Fruit fly (Drosophila melanogaster) whole organism, wandering third instar larva: ENCODE data around the gene MtnE.

Source experiments
- Abd-B ChIP-seq: fragments of >200 bp; optimal IDR thresholded peaks from 2 replicates; lab custom pipeline; 2017; ENCODE audit warnings: missing biosample characterization, missing genetic modification characterization
- CG9705 ChIP-seq: fragments of 200-800 bp; sonication (Bioruptor generic); optimal IDR thresholded peaks from 2 replicates; lab custom pipeline; 2018; ENCODE audit warnings: missing biosample characterization, mild to moderate bottlenecking, missing genetic modification characterization
- CrebA ChIP-seq: fragments of 200-800 bp; sonication (Bioruptor generic); optimal IDR thresholded peaks from 2 replicates; lab custom pipeline; 2016; ENCODE audit warnings: missing biosample characterization, mild to moderate bottlenecking, missing genetic modification characterization, borderline replicate concordance
- Dfd ChIP-seq: fragments of >200 bp; optimal IDR thresholded peaks from 2 replicates; lab custom pipeline; 2017; ENCODE audit warnings: missing biosample characterization, missing genetic modification characterization
- Dif ChIP-seq: fragments of 200-275, 200-300 bp; sonication (Bioruptor generic); optimal IDR thresholded peaks from 2 replicates; lab custom pipeline; 2018; ENCODE audit warnings: missing biosample characterization, missing genetic modification characterization; ENCODE audit not compliant: partially characterized antibody
- GATAd ChIP-seq: sonication (Bioruptor generic); optimal IDR thresholded peaks from 2 replicates; lab custom pipeline; 2016; ENCODE audit warnings: missing biosample characterization, missing genetic modification characterization
- HLH106 ChIP-seq: fragments of 200-800 bp; optimal IDR thresholded peaks from 3 replicates; lab custom pipeline; 2019; ENCODE audit warnings: missing biosample characterization, mild to moderate bottlenecking, missing genetic modification characterization, moderate library complexity
- Hnf4 ChIP-seq: fragments of 200-800 bp; sonication (Bioruptor generic); optimal IDR thresholded peaks from 2 replicates; lab custom pipeline; 2016; ENCODE audit warnings: missing biosample characterization, mild to moderate bottlenecking, missing genetic modification characterization
- Hr78 ChIP-seq: fragments of >200 bp; optimal IDR thresholded peaks from 2 replicates; lab custom pipeline; 2017; ENCODE audit warnings: missing biosample characterization, missing genetic modification characterization
- Hr83 ChIP-seq: fragments of 200-300 bp; sonication (Bioruptor generic); optimal IDR thresholded peaks from 2 replicates; lab custom pipeline; 2016; ENCODE audit warnings: missing biosample characterization, mild to moderate bottlenecking, missing genetic modification characterization, moderate library complexity; ENCODE audit not compliant: poor library complexity, severe bottlenecking
- Myc ChIP-seq: fragments of >200 bp; optimal IDR thresholded peaks from 2 replicates; lab custom pipeline; 2017
- OdsH ChIP-seq: fragments of 200-800 bp; sonication (Bioruptor generic); optimal IDR thresholded peaks from 2 replicates; lab custom pipeline; 2016; ENCODE audit warnings: missing biosample characterization, mild to moderate bottlenecking, missing genetic modification characterization
- Rel ChIP-seq, 2 experiments: fragments of 200-800 bp; sonication (Bioruptor generic) in 1 of 2; optimal IDR thresholded peaks; 2 replicates in 1 of 2; 3 replicates in 1 of 2; lab custom pipeline; 2016 to 2019; ENCODE audit warnings: mild to moderate bottlenecking in 2 of 2, missing biosample characterization in 2 of 2, missing genetic modification characterization in 2 of 2, moderate library complexity in 1 of 2
- Sp1 ChIP-seq: fragments of 200-800 bp; sonication (Bioruptor generic); optimal IDR thresholded peaks from 3 replicates; lab custom pipeline; 2019; ENCODE audit warnings: missing biosample characterization, mild to moderate bottlenecking, missing genetic modification characterization, moderate library complexity
- Vsx2 ChIP-seq: fragments of 200-300, 225-300 bp; sonication (Bioruptor generic); optimal IDR thresholded peaks from 2 replicates; lab custom pipeline; 2018; ENCODE audit warnings: missing biosample characterization, missing genetic modification characterization; ENCODE audit not compliant: partially characterized antibody
- br ChIP-seq: fragments of 200-800 bp; sonication (Bioruptor generic); optimal IDR thresholded peaks from 2 replicates; lab custom pipeline; 2016; ENCODE audit warnings: missing biosample characterization, missing genetic modification characterization
- brk ChIP-seq: fragments of 200-800 bp; sonication (Bioruptor generic); optimal IDR thresholded peaks from 2 replicates; lab custom pipeline; 2016; ENCODE audit warnings: missing biosample characterization, mild to moderate bottlenecking, missing genetic modification characterization
- dmrt93B ChIP-seq: fragments of 200-800 bp; sonication (Bioruptor generic); optimal IDR thresholded peaks from 2 replicates; lab custom pipeline; 2018; ENCODE audit warnings: missing biosample characterization, mild to moderate bottlenecking, missing genetic modification characterization
- dsf ChIP-seq: sonication (Bioruptor generic); optimal IDR thresholded peaks from 2 replicates; lab custom pipeline; 2016; ENCODE audit warnings: missing biosample characterization, missing genetic modification characterization, borderline replicate concordance
- ey ChIP-seq: fragments of 200-800 bp; sonication (Bioruptor generic); optimal IDR thresholded peaks from 2 replicates; lab custom pipeline; 2016; ENCODE audit warnings: missing biosample characterization, missing genetic modification characterization
- foxo ChIP-seq, 2 experiments: fragments of 200-800 bp; sonication (Bioruptor generic); optimal IDR thresholded peaks; 2 replicates in 1 of 2; 3 replicates in 1 of 2; lab custom pipeline; 2016 to 2017; ENCODE audit warnings: missing biosample characterization in 2 of 2, missing genetic modification characterization in 2 of 2
- fru ChIP-seq: fragments of 200-800 bp; sonication (Bioruptor generic); optimal IDR thresholded peaks from 3 replicates; lab custom pipeline; 2016; ENCODE audit warnings: missing biosample characterization, mild to moderate bottlenecking, missing genetic modification characterization
- h ChIP-seq: fragments of 200-800 bp; sonication (Bioruptor generic); optimal IDR thresholded peaks from 3 replicates; lab custom pipeline; 2016; ENCODE audit warnings: missing biosample characterization, mild to moderate bottlenecking, missing genetic modification characterization
- jim ChIP-seq: fragments of 175-275, 200-325 bp; sonication (Bioruptor generic); optimal IDR thresholded peaks from 2 replicates; lab custom pipeline; 2016; ENCODE audit warnings: missing biosample characterization, mild to moderate bottlenecking, missing genetic modification characterization
- lola ChIP-seq: fragments of >200 bp; optimal IDR thresholded peaks from 2 replicates; lab custom pipeline; 2017; ENCODE audit warnings: missing biosample characterization, missing genetic modification characterization
- pan ChIP-seq: fragments of >200 bp; optimal IDR thresholded peaks from 2 replicates; lab custom pipeline; 2017
- psq ChIP-seq: fragments of 200-800 bp; sonication (Bioruptor generic); optimal IDR thresholded peaks from 3 replicates; lab custom pipeline; 2017; ENCODE audit warnings: missing biosample characterization, mild to moderate bottlenecking, missing genetic modification characterization, moderate library complexity
- rgr ChIP-seq: fragments of 200-800 bp; sonication (Bioruptor generic); optimal IDR thresholded peaks from 3 replicates; lab custom pipeline; 2016; ENCODE audit warnings: missing biosample characterization, mild to moderate bottlenecking, missing genetic modification characterization
- sage ChIP-seq: fragments of 200-800 bp; sonication (Bioruptor generic); optimal IDR thresholded peaks from 2 replicates; lab custom pipeline; 2016; ENCODE audit warnings: missing biosample characterization, mild to moderate bottlenecking, missing genetic modification characterization
- sv ChIP-seq: fragments of 200-800 bp; sonication (Bioruptor generic); optimal IDR thresholded peaks from 3 replicates; lab custom pipeline; 2016; ENCODE audit warnings: missing biosample characterization, missing genetic modification characterization
- tai ChIP-seq: sonication (Bioruptor generic); optimal IDR thresholded peaks from 2 replicates; lab custom pipeline; 2016; ENCODE audit warnings: missing biosample characterization, missing genetic modification characterization
- usp ChIP-seq: fragments of >200 bp; optimal IDR thresholded peaks from 2 replicates; lab custom pipeline; 2017; ENCODE audit warnings: missing biosample characterization, missing genetic modification characterization
- woc ChIP-seq: sonication (Bioruptor generic); optimal IDR thresholded peaks from 2 replicates; lab custom pipeline; 2016; ENCODE audit warnings: missing biosample characterization, mild to moderate bottlenecking, missing genetic modification characterization

MtnE gene

dm6 chr3R:20550632-20551486 lies 16.4 kb upstream of the MtnE start (continued):
- no peak for TF ChIP-seq Hr78 (GFP tag; lab: Kevin White, UChicago)
- TF ChIP-seq dmrt93B (GFP tag; lab: Kevin White, UChicago): no peak

dm6 chr3R:20549855-20550603 lies 15.5 kb upstream of the MtnE start:
- peak; percentile 56 for TF ChIP-seq Hnf4 (GFP tag; lab: Kevin White, UChicago)
- TF ChIP-seq foxo (GFP tag; optimal IDR thresholded peaks at IDR 0.05; lab: Kevin White, UChicago): peak in 1 of 2 experiments; percentile 82
- TF ChIP-seq woc (GFP tag; lab: Kevin White, UChicago): peak; percentile 37
- TF ChIP-seq fru (GFP tag; lab: Kevin White, UChicago): peak; percentile 72
- TF ChIP-seq Dfd (GFP tag; lab: Kevin White, UChicago): no peak
- no peak for TF ChIP-seq jim (GFP tag; lab: Kevin White, UChicago)
- TF ChIP-seq dmrt93B (GFP tag; lab: Kevin White, UChicago): peak; percentile 63
- TF ChIP-seq CrebA (GFP tag; lab: Kevin White, UChicago): no peak
- no peak for TF ChIP-seq pan (lab: Kevin White, UChicago)
- peak; percentile 9 for TF ChIP-seq dsf
- TF ChIP-seq sv (GFP tag; lab: Kevin White, UChicago): peak; percentile 58
- peak; percentile 61 for TF ChIP-seq Hr83 (GFP tag; lab: Kevin White, UChicago)
- TF ChIP-seq lola: no peak
- TF ChIP-seq CG9705 (GFP tag; lab: Kevin White, UChicago): peak; percentile 55
- peak; percentile 82 for TF ChIP-seq Sp1 (GFP tag; lab: Kevin White, UChicago)
- TF ChIP-seq Hr78 (GFP tag; lab: Kevin White, UChicago): no peak
- TF ChIP-seq brk (GFP tag; lab: Kevin White, UChicago): peak; percentile 74
- peak; percentile 86 for TF ChIP-seq h (GFP tag; lab: Kevin White, UChicago)
- peak; percentile 76 for TF ChIP-seq br (GFP tag; lab: Kevin White, UChicago)
- TF ChIP-seq sage (GFP tag; lab: Kevin White, UChicago): peak; percentile 79
- TF ChIP-seq Vsx2 (GFP tag; lab: Kevin White, UChicago): no peak
- TF ChIP-seq Myc (lab: Kevin White, UChicago): no peak
- TF ChIP-seq ey (GFP tag; lab: Kevin White, UChicago): peak; percentile 79
- TF ChIP-seq Abd-B: no peak
- TF ChIP-seq usp: no peak
- peak; percentile 62 for TF ChIP-seq Rel (GFP tag; optimal IDR thresholded peaks at IDR 0.05; lab: Kevin White, UChicago)
- TF ChIP-seq Rel (tag; optimal IDR thresholded peaks at IDR 0.05; lab: Kevin White, UChicago): peak; percentile 70
- TF ChIP-seq GATAd (GFP tag; lab: Kevin White, UChicago): no peak
- peak; percentile 84 for TF ChIP-seq psq (GFP tag; lab: Kevin White, UChicago)
- peak; percentile 89 for TF ChIP-seq rgr (GFP tag; lab: Kevin White, UChicago)
- no peak for TF ChIP-seq tai (GFP tag; lab: Kevin White, UChicago)
- no peak for TF ChIP-seq Dif
- peak; percentile 85 for TF ChIP-seq OdsH (GFP tag; lab: Kevin White, UChicago)
- TF ChIP-seq HLH106 (tag; lab: Kevin White, UChicago): peak; percentile 86
